Worm (Caenorhabditis elegans) whole organism, early embryonic: ENCODE measurements around the gene zyg-1.

Experiments
- B0310.2 ChIP-seq: sonication (generic microtip); optimal IDR thresholded peaks from 2 replicates; lab custom pipeline; 2016; ENCODE audit warnings: mild to moderate bottlenecking, missing genetic modification characterization, missing compliant biosample characterization
- F13C5.2 ChIP-seq: sonication (generic microtip); optimal IDR thresholded peaks from 2 replicates; lab custom pipeline; 2017; ENCODE audit warnings: mild to moderate bottlenecking, missing genetic modification characterization, inconsistent platforms, missing compliant biosample characterization
- aly-1 ChIP-seq: sonication (generic microtip); optimal IDR thresholded peaks from 2 replicates; lab custom pipeline; 2016; ENCODE audit warnings: missing genetic modification characterization, missing compliant biosample characterization
- ama-1 ChIP-seq: fragments of 150-350 bp; optimal IDR thresholded peaks from 2 replicates; lab custom pipeline; 2014
- ceh-13 ChIP-seq: fragments of 200-800 bp; sonication (Bioruptor generic); optimal IDR thresholded peaks from 2 replicates; lab custom pipeline; 2018; ENCODE audit warnings: mild to moderate bottlenecking, missing genetic modification characterization, missing compliant biosample characterization
- ceh-36 ChIP-seq: sonication (generic microtip); optimal IDR thresholded peaks from 2 replicates; lab custom pipeline; 2016; ENCODE audit warnings: missing genetic modification characterization, inconsistent platforms, missing compliant biosample characterization
- ets-7 ChIP-seq: sonication (generic microtip); optimal IDR thresholded peaks from 2 replicates; lab custom pipeline; 2016; ENCODE audit warnings: missing genotype, missing genetic modification characterization, missing compliant biosample characterization
- flt-1 ChIP-seq: fragments of 200-800 bp; sonication (Bioruptor generic); IDR thresholded peaks from 2 replicates; pipeline ENCODE4 v1.3.6; 2022; ENCODE audit warnings: missing genetic modification characterization, missing compliant biosample characterization
- hmbx-1 ChIP-seq: sonication (generic microtip); optimal IDR thresholded peaks from 2 replicates; lab custom pipeline; 2016; ENCODE audit warnings: mild to moderate bottlenecking, missing genetic modification characterization, missing compliant biosample characterization
- hmg-4 ChIP-seq: fragments of 200-800 bp; sonication (Bioruptor generic); optimal IDR thresholded peaks from 2 replicates; lab custom pipeline; 2018; ENCODE audit warnings: mild to moderate bottlenecking, missing genetic modification characterization, missing compliant biosample characterization
- hnd-1 ChIP-seq: sonication (generic microtip); optimal IDR thresholded peaks from 2 replicates; lab custom pipeline; 2016; ENCODE audit warnings: missing genetic modification characterization, missing compliant biosample characterization
- pes-1 ChIP-seq: fragments of 200-800 bp; sonication (Bioruptor generic); IDR thresholded peaks from 2 replicates; pipeline ENCODE4 v1.3.6; 2022; ENCODE audit warnings: missing genetic modification reagents, missing genetic modification characterization, missing compliant biosample characterization
- scrt-1 ChIP-seq: fragments of 200-800 bp; sonication (Bioruptor generic); IDR thresholded peaks from 2 replicates; pipeline ENCODE4 v1.3.6; 2022; ENCODE audit warnings: missing genetic modification characterization, missing compliant biosample characterization
- sea-1 ChIP-seq: fragments of 200-800 bp; sonication (Bioruptor generic); conservative IDR thresholded peaks from 2 replicates; pipeline ENCODE4 v1.3.6; 2022; ENCODE audit warnings: missing genetic modification characterization, missing compliant biosample characterization
- tbx-11 ChIP-seq: fragments of 200-800 bp; sonication (Bioruptor generic); IDR thresholded peaks from 2 replicates; pipeline ENCODE4 v1.3.6; 2022; ENCODE audit warnings: missing genetic modification characterization, missing compliant biosample characterization
- tbx-37 ChIP-seq: fragments of 200-800 bp; sonication (Bioruptor generic); conservative IDR thresholded peaks from 2 replicates; pipeline ENCODE4 v1.3.6; 2022; ENCODE audit warnings: missing genetic modification reagents, missing genetic modification characterization, missing compliant biosample characterization
- tra-4 ChIP-seq: sonication (generic microtip); optimal IDR thresholded peaks from 2 replicates; lab custom pipeline; 2017; ENCODE audit warnings: missing genetic modification characterization, missing compliant biosample characterization

zyg-1 gene

DNA sequence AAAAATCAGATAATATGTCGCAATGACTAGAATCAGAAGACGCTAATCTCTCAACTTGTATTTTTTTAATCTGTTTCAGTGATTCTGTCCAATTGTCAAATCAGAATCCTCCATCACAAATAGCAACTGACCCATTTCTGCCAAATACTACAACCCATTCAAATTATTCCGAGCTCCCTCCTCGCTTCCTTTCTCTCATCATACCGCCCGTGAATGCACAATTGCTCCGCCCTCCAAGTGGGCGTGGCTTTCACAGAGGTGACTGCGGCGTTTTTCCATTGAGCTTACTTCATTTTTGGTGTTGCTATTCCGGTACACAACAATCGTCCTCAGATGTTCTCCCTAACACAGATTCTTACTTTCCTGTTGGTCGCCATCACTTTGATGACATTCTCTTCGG lies 31.2 kb downstream of the zyg-1 start, which contains the start of gene flp-27:
Gene flp-27, plus strand, starts transcription at position 301 of the 400 bp plus-strand sequence.
- TF ChIP-seq ama-1 = no peak
- no peak for TF ChIP-seq pes-1 (GFP tag; lab: Robert Waterston, UW)
- TF ChIP-seq aly-1 (tag; lab: Kevin White, UChicago) = no peak
- TF ChIP-seq F13C5.2 = no peak
- TF ChIP-seq ceh-36 (tag; lab: Kevin White, UChicago) = no peak
- no peak for TF ChIP-seq tra-4
- no peak for TF ChIP-seq flt-1 (GFP tag; lab: Robert Waterston, UW)
- no peak for TF ChIP-seq B0310.2 (tag; lab: Kevin White, UChicago)
- TF ChIP-seq scrt-1 (GFP tag; lab: Robert Waterston, UW) = no peak
- TF ChIP-seq hmbx-1 (tag; lab: Kevin White, UChicago) = no peak
- TF ChIP-seq ets-7 (tag; lab: Kevin White, UChicago) = no peak
- no peak for TF ChIP-seq hmg-4 (GFP tag; lab: Kevin White, UChicago)
- no peak for TF ChIP-seq tbx-37 (GFP tag; lab: Robert Waterston, UW)

DNA sequence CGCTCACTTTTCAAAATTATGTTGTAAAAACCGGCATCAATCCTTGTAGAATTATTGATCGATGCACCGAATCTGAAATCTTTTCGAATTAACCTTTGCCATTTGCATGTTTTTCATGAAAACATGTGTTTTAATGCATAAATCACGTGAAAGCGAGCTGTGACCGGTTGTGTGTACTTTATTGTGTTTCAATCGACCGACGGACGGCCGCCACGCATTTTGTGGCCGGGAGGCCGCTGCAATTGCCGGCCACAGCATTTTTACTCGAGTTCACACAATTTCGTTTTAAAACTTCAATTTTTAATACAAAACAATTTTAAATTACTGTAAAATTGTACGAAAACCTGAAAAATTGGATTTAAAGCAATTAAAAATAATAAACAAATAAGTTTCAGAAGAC lies 39.4 kb downstream of the zyg-1 start, which contains the start of gene C25H3.11:
Gene C25H3.11, minus strand, starts transcription at position 82 of the 400 bp plus-strand sequence.
- TF ChIP-seq ets-7 (tag; lab: Kevin White, UChicago) (no peak), pes-1 (GFP tag; lab: Robert Waterston, UW) (no peak), F13C5.2 (no peak), aly-1 (tag; lab: Kevin White, UChicago) (no peak), tra-4 (no peak), hmbx-1 (tag; lab: Kevin White, UChicago) (no peak), hnd-1 (tag; lab: Kevin White, UChicago) (no peak), ama-1 (no peak), B0310.2 (tag; lab: Kevin White, UChicago) (no peak), tbx-11 (GFP tag; lab: Robert Waterston, UW) (no peak)

DNA sequence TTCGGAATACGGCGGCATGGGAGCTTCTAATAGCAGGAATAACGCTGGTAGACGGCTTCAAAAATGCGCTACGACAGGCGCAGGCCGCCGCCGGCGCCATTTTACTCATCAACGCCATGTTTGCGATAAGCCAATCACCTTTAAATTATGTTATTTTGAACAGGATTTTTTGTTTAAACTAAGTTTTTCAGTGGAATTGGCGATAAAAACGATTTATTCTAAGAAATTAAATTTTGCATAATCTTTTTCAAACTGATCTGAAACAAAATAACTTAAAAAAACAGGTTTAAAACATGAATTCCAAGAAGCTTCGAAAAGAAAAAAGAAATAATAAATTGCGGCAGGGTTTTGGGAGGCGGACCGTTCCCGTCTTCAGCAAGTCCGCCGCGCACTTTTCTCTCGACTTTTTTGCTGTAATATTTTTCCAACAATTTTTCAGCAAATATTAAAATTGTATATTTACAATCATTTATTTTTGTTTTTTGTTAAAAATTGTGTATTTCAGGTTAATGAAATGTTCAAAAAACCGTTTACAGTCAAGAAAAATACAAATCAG lies 41.7 kb downstream of the zyg-1 start, which contains the start of the genes ndub-5 and eif-2D:
Gene ndub-5, minus strand, starts transcription at position 138 of the 556 bp plus-strand sequence.
Gene eif-2D, plus strand, starts transcription at position 506 of the 556 bp plus-strand sequence.
- TF ChIP-seq tbx-37 (GFP tag; lab: Robert Waterston, UW) = no peak
- TF ChIP-seq hmg-4 (GFP tag; lab: Kevin White, UChicago) = no peak
- TF ChIP-seq tra-4 = no peak
- no peak for TF ChIP-seq B0310.2 (tag; lab: Kevin White, UChicago)
- TF ChIP-seq hmbx-1 (tag; lab: Kevin White, UChicago) = no peak
- no peak for TF ChIP-seq ceh-13 (GFP tag; lab: Kevin White, UChicago)
- TF ChIP-seq F13C5.2 = peak; percentile 46
- no peak for TF ChIP-seq pes-1 (GFP tag; lab: Robert Waterston, UW)
- no peak for TF ChIP-seq ceh-36 (tag; lab: Kevin White, UChicago)
- no peak for TF ChIP-seq aly-1 (tag; lab: Kevin White, UChicago)
- TF ChIP-seq tbx-11 (GFP tag; lab: Robert Waterston, UW) = no peak
- no peak for TF ChIP-seq hnd-1 (tag; lab: Kevin White, UChicago)
- no peak for TF ChIP-seq ets-7 (tag; lab: Kevin White, UChicago)
- TF ChIP-seq scrt-1 (GFP tag; lab: Robert Waterston, UW) = no peak
- TF ChIP-seq ama-1 = no peak
- 0 out of 2 replicates have a peak, but pooled peaks have one; percentile 23 for TF ChIP-seq flt-1 (GFP tag; lab: Robert Waterston, UW)
- TF ChIP-seq sea-1 (GFP tag; lab: Robert Waterston, UW) = no peak

DNA sequence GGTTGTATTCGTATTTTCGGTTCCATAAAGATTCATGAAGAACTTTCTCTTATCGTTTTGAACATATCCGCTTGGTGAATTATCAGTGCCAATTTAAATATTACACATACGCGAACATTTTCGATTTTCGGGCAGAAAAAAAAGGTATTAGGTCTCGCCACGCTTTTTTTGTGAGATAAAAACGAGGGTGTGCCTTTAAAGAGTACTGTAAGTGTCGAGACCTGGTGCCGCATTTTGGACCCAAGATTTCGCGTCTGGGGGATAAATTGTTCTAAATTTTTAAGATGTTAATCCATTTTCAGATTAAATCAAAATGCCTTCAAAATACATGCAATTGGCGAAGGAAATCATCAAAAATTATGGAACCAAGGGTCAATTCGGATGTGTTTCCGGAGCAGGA lies 44.3 kb downstream of the zyg-1 start, which contains the start of gene C25H3.3:
Gene C25H3.3, plus strand, starts transcription at position 301 of the 400 bp plus-strand sequence.
- TF ChIP-seq ceh-13 (GFP tag; lab: Kevin White, UChicago) (no peak), ceh-36 (tag; lab: Kevin White, UChicago) (no peak), tra-4 (no peak), hnd-1 (tag; lab: Kevin White, UChicago) (no peak), sea-1 (GFP tag; lab: Robert Waterston, UW) (no peak), tbx-37 (GFP tag; lab: Robert Waterston, UW) (no peak), pes-1 (GFP tag; lab: Robert Waterston, UW) (no peak), ets-7 (tag; lab: Kevin White, UChicago) (no peak), hmbx-1 (tag; lab: Kevin White, UChicago) (no peak), ama-1 (no peak), flt-1 (GFP tag; lab: Robert Waterston, UW) (no peak), F13C5.2 (no peak), B0310.2 (tag; lab: Kevin White, UChicago) (no peak), tbx-11 (GFP tag; lab: Robert Waterston, UW) (no peak), scrt-1 (GFP tag; lab: Robert Waterston, UW) (no peak), hmg-4 (GFP tag; lab: Kevin White, UChicago) (no peak), aly-1 (tag; lab: Kevin White, UChicago) (no peak)

DNA sequence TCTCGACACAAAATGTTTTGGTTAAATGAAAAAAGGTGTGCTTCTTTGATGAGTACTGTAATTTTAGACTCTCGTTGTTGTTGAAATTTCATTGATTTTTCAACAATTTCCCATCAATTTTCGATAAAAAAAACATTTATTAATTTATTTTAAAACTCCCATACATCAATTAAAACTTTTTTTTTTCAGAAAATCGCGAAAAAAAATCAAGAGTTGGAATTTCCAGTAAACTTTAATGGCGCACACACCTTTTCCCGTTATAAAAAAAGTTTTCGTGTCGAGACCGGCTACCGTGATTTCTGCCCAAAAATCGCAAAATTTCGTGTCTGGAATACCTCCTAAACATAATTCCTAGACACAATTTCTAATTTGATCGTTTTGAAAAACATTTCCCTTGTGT lies 45.2 kb downstream of the zyg-1 start, which contains the start of gene C25H3.14:
Gene C25H3.14, plus strand, starts transcription at position 301 of the 400 bp plus-strand sequence.
- no peak for TF ChIP-seq ceh-36 (tag; lab: Kevin White, UChicago)
- no peak for TF ChIP-seq scrt-1 (GFP tag; lab: Robert Waterston, UW)
- no peak for TF ChIP-seq B0310.2 (tag; lab: Kevin White, UChicago)
- no peak for TF ChIP-seq hnd-1 (tag; lab: Kevin White, UChicago)
- no peak for TF ChIP-seq ets-7 (tag; lab: Kevin White, UChicago)
- TF ChIP-seq tbx-11 (GFP tag; lab: Robert Waterston, UW) = no peak
- TF ChIP-seq aly-1 (tag; lab: Kevin White, UChicago) = no peak
- TF ChIP-seq sea-1 (GFP tag; lab: Robert Waterston, UW) = no peak
- TF ChIP-seq hmbx-1 (tag; lab: Kevin White, UChicago) = no peak

DNA sequence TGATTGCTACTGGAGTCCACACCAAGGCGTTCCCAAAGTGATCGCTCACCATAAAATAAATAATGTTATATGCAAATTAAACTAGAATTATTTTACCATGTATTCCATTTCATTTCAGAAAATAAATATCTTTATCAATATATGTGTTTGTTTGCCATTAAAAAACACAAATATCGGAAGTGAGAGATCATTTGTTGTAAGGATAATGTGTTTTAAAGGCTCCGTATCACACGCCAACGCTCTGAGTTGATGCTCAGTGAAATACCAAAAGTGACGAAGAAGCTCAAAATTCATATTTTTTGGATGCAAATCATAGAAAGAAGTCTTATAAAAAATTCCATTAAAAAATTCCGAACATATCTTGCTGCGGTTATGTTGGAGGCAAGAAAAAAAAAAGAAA lies 46.7 kb downstream of the zyg-1 start:
- TF ChIP-seq flt-1 (GFP tag; lab: Robert Waterston, UW) = no peak
- no peak for TF ChIP-seq ama-1
- TF ChIP-seq B0310.2 (tag; lab: Kevin White, UChicago) = no peak
- no peak for TF ChIP-seq F13C5.2

DNA sequence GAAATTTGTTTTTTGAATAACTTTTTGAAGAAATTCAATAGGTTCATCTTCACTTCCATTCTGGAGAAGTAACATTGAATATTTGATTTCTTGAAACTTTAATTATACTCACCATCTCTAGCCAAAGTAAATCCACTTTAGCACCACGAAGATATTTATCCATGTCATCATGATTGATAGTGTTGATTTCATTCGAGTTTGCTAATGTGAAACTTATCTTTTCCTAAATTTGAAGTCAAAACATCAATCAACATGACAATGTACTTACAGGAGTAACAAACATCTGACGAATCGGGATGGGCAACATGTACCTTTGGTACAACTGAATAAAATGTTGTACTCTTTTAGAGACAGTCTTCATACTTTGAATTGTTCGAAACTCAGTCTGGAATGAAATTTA lies 47.8 kb downstream of the zyg-1 start:
- no peak for TF ChIP-seq tra-4
- TF ChIP-seq tbx-37 (GFP tag; lab: Robert Waterston, UW) = no peak
- no peak for TF ChIP-seq ceh-13 (GFP tag; lab: Kevin White, UChicago)
- TF ChIP-seq ceh-36 (tag; lab: Kevin White, UChicago) = no peak
- no peak for TF ChIP-seq hnd-1 (tag; lab: Kevin White, UChicago)
- TF ChIP-seq ets-7 (tag; lab: Kevin White, UChicago) = no peak
- no peak for TF ChIP-seq aly-1 (tag; lab: Kevin White, UChicago)
- TF ChIP-seq tbx-11 (GFP tag; lab: Robert Waterston, UW) = no peak
- TF ChIP-seq scrt-1 (GFP tag; lab: Robert Waterston, UW) = no peak
- TF ChIP-seq sea-1 (GFP tag; lab: Robert Waterston, UW) = no peak
- TF ChIP-seq pes-1 (GFP tag; lab: Robert Waterston, UW) = no peak
- no peak for TF ChIP-seq ama-1
- TF ChIP-seq B0310.2 (tag; lab: Kevin White, UChicago) = no peak
- no peak for TF ChIP-seq F13C5.2
- no peak for TF ChIP-seq flt-1 (GFP tag; lab: Robert Waterston, UW)
- no peak for TF ChIP-seq hmg-4 (GFP tag; lab: Kevin White, UChicago)
- no peak for TF ChIP-seq hmbx-1 (tag; lab: Kevin White, UChicago)
